Worm (Caenorhabditis elegans): ENCODE measurements around the gene Y38H6A.3.

DNA sequence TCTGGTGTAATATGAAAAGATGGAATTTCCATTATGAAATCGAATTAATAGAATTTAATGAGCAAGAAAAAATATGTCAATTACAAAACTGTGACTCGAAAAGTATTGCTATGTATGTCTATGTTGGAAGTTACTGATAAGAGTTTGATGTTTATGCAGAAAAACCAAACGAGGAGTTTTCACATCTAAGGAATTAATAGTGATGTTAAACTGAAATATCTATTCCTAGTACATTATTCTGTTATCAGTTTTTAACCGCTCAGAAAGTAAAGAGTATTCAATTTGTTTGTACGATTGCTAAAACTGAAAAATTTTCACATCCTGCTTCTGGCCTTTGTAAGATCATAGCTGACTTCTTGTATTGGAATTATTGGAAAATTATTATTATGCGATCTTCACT is 42.0 kb downstream of the Y38H6A.3 start, which contains the start of gene K02E2.7:
- TF ChIP-seq ama-1 (optimal IDR thresholded peaks at IDR 0.05) (no peak), ama-1 (GFP tag; optimal IDR thresholded peaks at IDR 0.05) (no peak), nhr-120 (GFP tag; IDR thresholded peaks at IDR 0.05) (no peak), nfyb-1 (GFP tag; IDR thresholded peaks at IDR 0.05) (no peak), dpl-1 (GFP tag; optimal IDR thresholded peaks at IDR 0.05) (no peak), lsy-27 (tag; optimal IDR thresholded peaks at IDR 0.05; ENCODE audit: borderline replicate concordance, insufficient read depth) (no peak), cebp-2 (GFP tag; IDR thresholded peaks at IDR 0.05) (no peak), dpff-1 (tag; optimal IDR thresholded peaks at IDR 0.05) (no peak), ztf-18 (tag; optimal IDR thresholded peaks at IDR 0.05) (no peak), ccch-3 (GFP tag; optimal IDR thresholded peaks at IDR 0.05) (no peak), F37B4.10 (GFP tag; IDR thresholded peaks at IDR 0.05) (no peak)

All from whole organism, young adult.